Worm (Caenorhabditis elegans) whole organism, L4 larva: ENCODE results near the gene ubxn-4.

Source experiments
- F49E8.2 ChIP-seq: sonication (generic microtip); optimal IDR thresholded peaks from 2 replicates; lab custom pipeline; 2016; ENCODE audit warnings: missing compliant biosample characterization, mild to moderate bottlenecking, missing genetic modification characterization, borderline replicate concordance
- ZK546.5 ChIP-seq, 2 experiments: sonication (generic microtip); optimal IDR thresholded peaks; 2 replicates each; lab custom pipeline; 2017; ENCODE audit warnings: missing biosample characterization in 2 of 2, missing genetic modification characterization in 2 of 2
- aha-1 ChIP-seq: fragments of 150-350 bp; peaks from one replicate; lab custom pipeline; 2014; ENCODE audit warnings: missing biosample characterization, missing genetic modification characterization
- aly-2 ChIP-seq: sonication (generic microtip); optimal IDR thresholded peaks from 2 replicates; lab custom pipeline; 2018; ENCODE audit warnings: missing biosample characterization, missing genetic modification characterization
- arid-1 ChIP-seq: fragments of 200-800 bp; sonication (Bioruptor generic); conservative IDR thresholded peaks from 2 replicates; pipeline ENCODE4 v1.3.6; 2022; ENCODE audit warnings: missing genetic modification reagents, missing genetic modification characterization, missing compliant biosample characterization
- attf-4 ChIP-seq: sonication (generic microtip); optimal IDR thresholded peaks from 3 replicates; lab custom pipeline; 2017; ENCODE audit warnings: missing biosample characterization, missing genetic modification characterization
- ceh-20 ChIP-seq: fragments of 200-800 bp; sonication (Bioruptor generic); IDR thresholded peaks from 2 replicates; pipeline ENCODE4 v1.3.6; 2022; ENCODE audit warnings: missing genetic modification reagents, missing genetic modification characterization, missing compliant biosample characterization
- ceh-44 ChIP-seq: fragments of 200-800 bp; sonication (Bioruptor generic); IDR thresholded peaks from 2 replicates; pipeline ENCODE4 v1.3.6; 2022; ENCODE audit warnings: missing genetic modification reagents, missing genetic modification characterization, missing compliant biosample characterization
- ceh-62 ChIP-seq: sonication (generic microtip); optimal IDR thresholded peaks from 2 replicates; lab custom pipeline; 2017; ENCODE audit warnings: missing biosample characterization, missing genetic modification characterization
- ceh-82 ChIP-seq: sonication (generic microtip); optimal IDR thresholded peaks from 2 replicates; lab custom pipeline; 2017; ENCODE audit warnings: missing biosample characterization, missing genetic modification characterization
- cey-2 ChIP-seq: sonication (generic microtip); optimal IDR thresholded peaks from 3 replicates; lab custom pipeline; 2017; ENCODE audit warnings: missing genetic modification characterization, mild to moderate bottlenecking, missing compliant biosample characterization, antibody characterized with exemption, borderline replicate concordance; ENCODE audit not compliant: insufficient read depth
- daf-12 ChIP-seq: fragments of 150-350 bp; optimal IDR thresholded peaks from 2 replicates; lab custom pipeline; 2014; ENCODE audit warnings: missing biosample characterization, missing genetic modification reagents, missing genetic modification characterization
- daf-19 ChIP-seq: fragments of 200-800 bp; sonication (Bioruptor generic); conservative IDR thresholded peaks from 2 replicates; pipeline ENCODE4 v1.3.6; 2022; ENCODE audit warnings: missing genetic modification characterization, missing compliant biosample characterization
- dmd-6 ChIP-seq: fragments of 200-800 bp; sonication (Bioruptor generic); IDR thresholded peaks from 2 replicates; pipeline ENCODE4 v1.3.6; 2022; ENCODE audit warnings: missing genetic modification reagents, missing genetic modification characterization, missing compliant biosample characterization
- dmd-8 ChIP-seq: fragments of 200-800 bp; sonication (Bioruptor generic); IDR thresholded peaks from 2 replicates; pipeline ENCODE4 v1.3.6; 2022; ENCODE audit warnings: missing genetic modification characterization, missing compliant biosample characterization
- dpl-1 ChIP-seq: fragments of 150-350 bp; optimal IDR thresholded peaks from 2 replicates; lab custom pipeline; 2014; ENCODE audit warnings: missing biosample characterization, missing genetic modification reagents, missing genetic modification characterization
- duxl-1 ChIP-seq: sonication (generic microtip); optimal IDR thresholded peaks from 2 replicates; lab custom pipeline; 2016; ENCODE audit warnings: mild to moderate bottlenecking, missing genetic modification characterization, moderate library complexity, missing compliant biosample characterization; ENCODE audit not compliant: poor library complexity
- dve-1 ChIP-seq: sonication (generic microtip); optimal IDR thresholded peaks from 2 replicates; lab custom pipeline; 2017; ENCODE audit warnings: antibody characterized with exemption, mild to moderate bottlenecking, missing genetic modification characterization, missing compliant biosample characterization; ENCODE audit not compliant: insufficient read depth
- egl-43 ChIP-seq: fragments of 200-800 bp; sonication (Bioruptor generic); IDR thresholded peaks from 2 replicates; pipeline ENCODE4 v1.3.6; 2022; ENCODE audit warnings: missing genetic modification reagents, missing genetic modification characterization, missing compliant biosample characterization
- fkh-10 ChIP-seq: fragments of 150-350 bp; optimal IDR thresholded peaks from 2 replicates; lab custom pipeline; 2014; ENCODE audit warnings: missing biosample characterization, missing genetic modification reagents, missing genetic modification characterization
- hif-1 ChIP-seq, 2 experiments: sonication (generic microtip); optimal IDR thresholded peaks; 2 replicates each; lab custom pipeline; 2016 to 2017; ENCODE audit warnings: missing compliant biosample characterization in 2 of 2, missing genetic modification characterization in 2 of 2, missing genetic modification reagents in 2 of 2, missing genotype in 2 of 2, mild to moderate bottlenecking in 1 of 2
- hlh-30 ChIP-seq: sonication (generic microtip); optimal IDR thresholded peaks from 2 replicates; lab custom pipeline; 2017; ENCODE audit warnings: antibody characterized with exemption, mild to moderate bottlenecking, missing genetic modification characterization, missing compliant biosample characterization; ENCODE audit not compliant: insufficient read depth
- hmg-1.1 ChIP-seq: fragments of 200-800 bp; sonication (Bioruptor generic); IDR thresholded peaks from 2 replicates; pipeline ENCODE4 v1.3.6; 2022; ENCODE audit warnings: missing genetic modification reagents, missing genetic modification characterization, missing compliant biosample characterization
- lim-7 ChIP-seq: fragments of 200-800 bp; sonication (Bioruptor generic); IDR thresholded peaks from 2 replicates; pipeline ENCODE4 v1.3.6; 2022; ENCODE audit warnings: missing genetic modification characterization, missing compliant biosample characterization
- lin-13 ChIP-seq: fragments of 150-350 bp; optimal IDR thresholded peaks from 2 replicates; lab custom pipeline; 2014; ENCODE audit warnings: missing biosample characterization, missing genetic modification reagents, missing genetic modification characterization
- lin-15B ChIP-seq: fragments of 150-350 bp; sonication (generic microtip); optimal IDR thresholded peaks from 3 replicates; lab custom pipeline; 2014; ENCODE audit warnings: missing biosample characterization, missing genetic modification characterization
- lin-29 ChIP-seq: fragments of 200-800 bp; sonication (Bioruptor generic); IDR thresholded peaks from 2 replicates; pipeline ENCODE4 v1.3.6; 2022; ENCODE audit warnings: missing genetic modification reagents, missing genetic modification characterization, missing compliant biosample characterization
- lir-3 ChIP-seq: sonication (generic microtip); optimal IDR thresholded peaks from 2 replicates; lab custom pipeline; 2016; ENCODE audit warnings: mild to moderate bottlenecking, missing genetic modification characterization, missing compliant biosample characterization
- lsy-2 ChIP-seq, 2 experiments: fragments of 150-350 bp in 1 of 2; sonication (generic microtip) in 1 of 2; optimal IDR thresholded peaks; 2 replicates each; lab custom pipeline; 2014 to 2017; ENCODE audit warnings: missing biosample characterization in 2 of 2, missing genetic modification characterization in 2 of 2
- mdt-29 ChIP-seq: fragments of 200-800 bp; sonication (Bioruptor generic); IDR thresholded peaks from 2 replicates; pipeline ENCODE4 v1.3.6; 2022; ENCODE audit warnings: missing genetic modification reagents, missing genetic modification characterization, missing compliant biosample characterization
- mep-1 ChIP-seq: fragments of 150-350 bp; sonication (generic microtip); optimal IDR thresholded peaks from 3 replicates; lab custom pipeline; 2014; ENCODE audit warnings: missing biosample characterization, missing genetic modification characterization
- nhr-102 ChIP-seq: sonication (generic microtip); optimal IDR thresholded peaks from 2 replicates; lab custom pipeline; 2016; ENCODE audit warnings: mild to moderate bottlenecking, missing genetic modification characterization, moderate library complexity, missing compliant biosample characterization
- nhr-11 ChIP-seq: fragments of 150-350 bp; optimal IDR thresholded peaks from 2 replicates; lab custom pipeline; 2014; ENCODE audit warnings: missing biosample characterization, missing genetic modification characterization
- nhr-28 ChIP-seq: fragments of 150-350 bp; optimal IDR thresholded peaks from 2 replicates; lab custom pipeline; 2014; ENCODE audit warnings: missing biosample characterization, missing genetic modification characterization
- nhr-48 ChIP-seq: sonication (generic microtip); optimal IDR thresholded peaks from 2 replicates; lab custom pipeline; 2016; ENCODE audit warnings: mild to moderate bottlenecking, missing genetic modification characterization, missing compliant biosample characterization
- nhr-6 ChIP-seq: fragments of 150-350 bp; optimal IDR thresholded peaks from 2 replicates; lab custom pipeline; 2014; ENCODE audit warnings: missing biosample characterization, missing genetic modification characterization
- nhr-76 ChIP-seq: fragments of 150-350 bp; optimal IDR thresholded peaks from 2 replicates; lab custom pipeline; 2014; ENCODE audit warnings: missing biosample characterization, missing genetic modification characterization
- nhr-77 ChIP-seq: fragments of 150-350 bp; optimal IDR thresholded peaks from 2 replicates; lab custom pipeline; 2014; ENCODE audit warnings: missing biosample characterization, missing genetic modification characterization
- pha-4 ChIP-seq, 2 experiments: fragments of 150-350 bp in 1 of 2; fragments of 200-800 bp in 1 of 2; sonication (Bioruptor generic) in 1 of 2; IDR thresholded peaks in 1 of 2; optimal IDR thresholded peaks in 1 of 2; 2 replicates each; pipeline versions ENCODE4 v1.3.6 to Lab custom; 2014 to 2022; ENCODE audit warnings: missing genetic modification characterization in 2 of 2, missing genetic modification reagents in 2 of 2, missing biosample characterization in 1 of 2, missing compliant biosample characterization in 1 of 2
- rbr-2 ChIP-seq: sonication (generic microtip); optimal IDR thresholded peaks from 2 replicates; lab custom pipeline; 2016; ENCODE audit warnings: missing genotype, missing genetic modification characterization, missing compliant biosample characterization
- set-16 ChIP-seq: fragments of 200-800 bp; sonication (Bioruptor generic); IDR thresholded peaks from 2 replicates; pipeline ENCODE4 v1.3.6; 2022; ENCODE audit warnings: missing genetic modification reagents, missing genetic modification characterization, missing compliant biosample characterization
- snpc-4 ChIP-seq: fragments of 150-350 bp; optimal IDR thresholded peaks from 2 replicates; lab custom pipeline; 2014; ENCODE audit warnings: missing biosample characterization, missing genetic modification characterization
- spr-3 ChIP-seq: fragments of 200-800 bp; sonication (Bioruptor generic); optimal IDR thresholded peaks from 2 replicates; lab custom pipeline; 2018; ENCODE audit warnings: mild to moderate bottlenecking, missing genetic modification characterization, missing compliant biosample characterization
- tra-1 ChIP-seq: fragments of 200-800 bp; sonication (Bioruptor generic); IDR thresholded peaks from 2 replicates; pipeline ENCODE4 v1.3.6; 2022; ENCODE audit warnings: missing genetic modification reagents, missing genetic modification characterization, missing compliant biosample characterization
- unc-130 ChIP-seq: sonication (generic microtip); optimal IDR thresholded peaks from 2 replicates; lab custom pipeline; 2016; ENCODE audit warnings: missing genetic modification reagents, missing genetic modification characterization, missing compliant biosample characterization
- unc-39 ChIP-seq: sonication (generic microtip); optimal IDR thresholded peaks from 2 replicates; lab custom pipeline; 2017; ENCODE audit warnings: missing biosample characterization, missing genetic modification characterization
- unc-62 ChIP-seq, 3 experiments: fragments of 150-350 bp in 1 of 3; sonication (generic microtip); optimal IDR thresholded peaks in 2 of 3; peaks in 1 of 3; 1 replicate in 1 of 3; 2 replicates in 2 of 3; lab custom pipeline; 2014 to 2017; ENCODE audit warnings: missing biosample characterization in 3 of 3, missing genetic modification characterization in 3 of 3, missing genetic modification reagents in 3 of 3, missing genotype in 1 of 3
- zag-1 ChIP-seq: fragments of 150-350 bp; optimal IDR thresholded peaks from 2 replicates; lab custom pipeline; 2014; ENCODE audit warnings: missing biosample characterization, missing genetic modification characterization
- zfp-2 ChIP-seq: sonication (generic microtip); optimal IDR thresholded peaks from 2 replicates; lab custom pipeline; 2016; ENCODE audit warnings: mild to moderate bottlenecking, missing genetic modification characterization, missing compliant biosample characterization
- zfp-3 ChIP-seq: fragments of 200-800 bp; sonication (Bioruptor generic); conservative IDR thresholded peaks from 2 replicates; pipeline ENCODE4 v1.3.6; 2022; ENCODE audit warnings: missing genetic modification reagents, missing genetic modification characterization, missing compliant biosample characterization

The ubxn-4 gene

DNA sequence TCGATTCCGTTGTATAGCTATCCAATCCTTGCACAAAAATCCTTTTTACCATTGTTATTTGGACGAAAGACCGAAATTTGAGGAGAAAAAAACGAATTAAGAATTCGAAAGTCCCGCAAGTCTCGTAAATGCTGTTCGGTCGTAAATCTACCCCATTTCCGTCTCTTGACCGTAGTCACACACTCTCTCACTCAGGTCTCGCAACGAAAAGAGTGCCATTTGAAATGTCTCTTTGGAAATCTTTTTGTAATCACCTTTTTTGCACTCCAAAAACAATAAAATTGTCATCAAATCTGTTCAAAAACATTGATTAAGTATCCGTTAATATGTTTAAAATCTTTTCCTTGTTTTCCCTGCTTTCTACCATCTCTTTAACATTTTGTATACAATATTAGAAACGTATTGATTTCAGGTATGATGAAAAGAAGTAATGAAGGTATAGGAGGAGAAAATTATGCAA lies 47.1 kb downstream of the ubxn-4 start, which contains the start of the genes R05D3.8 and rfp-1 (continued):
- peak; percentile 6 for TF ChIP-seq duxl-1 (tag; lab: Kevin White, UChicago)
- peak; percentile 44 for TF ChIP-seq aha-1 (tag; lab: Kevin White, UChicago)
- no peak for TF ChIP-seq ceh-82 (tag; lab: Kevin White, UChicago)
- TF ChIP-seq lin-15B (tag; lab: Kevin White, UChicago) = peak; percentile 49
- TF ChIP-seq pha-4 (GFP tag; IDR thresholded peaks at IDR 0.05; lab: Robert Waterston, UW) = no peak
- TF ChIP-seq pha-4 (tag; optimal IDR thresholded peaks at IDR 0.05; lab: Kevin White, UChicago) = peak; percentile 83
- peak; percentile 88 for TF ChIP-seq lin-13 (GFP tag; lab: Kevin White, UChicago)
- no peak for TF ChIP-seq attf-4 (tag; lab: Kevin White, UChicago)
- TF ChIP-seq daf-12 (tag; lab: Kevin White, UChicago) = no peak
- TF ChIP-seq hif-1 (tag; optimal IDR thresholded peaks at IDR 0.05; lab: Kevin White, UChicago) = peak in 1 of 2 experiments; percentile 54
- TF ChIP-seq nhr-102 = no peak
- no peak for TF ChIP-seq set-16
- TF ChIP-seq lim-7 (GFP tag; lab: Robert Waterston, UW) = no peak
- TF ChIP-seq dmd-8 = no peak
- peak; percentile 74 for TF ChIP-seq unc-130
- peak; percentile 97 to 99 for TF ChIP-seq lsy-2 (tag; optimal IDR thresholded peaks at IDR 0.05; lab: Kevin White, UChicago)
- no peak for TF ChIP-seq zag-1
- TF ChIP-seq unc-62 (GFP tag; optimal IDR thresholded peaks at IDR 0.05 in 1 of 2; lab: Kevin White, UChicago) = peak in 1 of 2 experiments; percentile 99
- TF ChIP-seq unc-62 (tag; optimal IDR thresholded peaks at IDR 0.05; lab: Kevin White, UChicago) = no peak
- no peak for TF ChIP-seq lir-3
- no peak for TF ChIP-seq spr-3 (GFP tag; lab: Kevin White, UChicago)
- no peak for TF ChIP-seq zfp-3 (GFP tag; lab: Robert Waterston, UW)
- peak in 1 of 2 experiments; percentile 19 for TF ChIP-seq ZK546.5 (tag; optimal IDR thresholded peaks at IDR 0.05; lab: Kevin White, UChicago)
- TF ChIP-seq ceh-20 = no peak; the same call in 1 of the 2 replicates
- peak; percentile 84 for TF ChIP-seq hlh-30
- TF ChIP-seq hmg-1.1 (GFP tag; lab: Robert Waterston, UW) = no peak; the same call in 1 of the 2 replicates
- TF ChIP-seq nhr-11 = peak; percentile 89
- TF ChIP-seq cey-2 (tag; lab: Kevin White, UChicago) = no peak
- peak; percentile 43 for TF ChIP-seq rbr-2
- 0 out of 2 replicates have a peak, but pooled peaks have one; percentile 22 for TF ChIP-seq tra-1
- peak; percentile 88 for TF ChIP-seq nhr-6
- no peak for TF ChIP-seq nhr-48 (tag; lab: Kevin White, UChicago)
- TF ChIP-seq mep-1 (tag; lab: Kevin White, UChicago) = peak; percentile 87
- no peak for TF ChIP-seq egl-43 (GFP tag; lab: Robert Waterston, UW)
- no peak for TF ChIP-seq nhr-76
- TF ChIP-seq nhr-28 (tag; lab: Kevin White, UChicago) = peak; percentile 85
- TF ChIP-seq fkh-10 (GFP tag; lab: Kevin White, UChicago) = peak; percentile 36
- peak; percentile 67; the same call in 1 of the 2 replicates for TF ChIP-seq arid-1
- peak; percentile 40 for TF ChIP-seq dmd-6 (GFP tag; lab: Robert Waterston, UW)
- TF ChIP-seq lin-29 (GFP tag; lab: Robert Waterston, UW) = no peak
- TF ChIP-seq F49E8.2 (tag; lab: Kevin White, UChicago) = no peak
- TF ChIP-seq dve-1 (tag; lab: Kevin White, UChicago) = peak; percentile 90
- TF ChIP-seq zfp-2 (tag; lab: Kevin White, UChicago) = no peak
- no peak for TF ChIP-seq ceh-44
- no peak for TF ChIP-seq daf-19 (GFP tag; lab: Robert Waterston, UW)
- TF ChIP-seq nhr-77 = peak; percentile 91
- no peak for TF ChIP-seq mdt-29 (GFP tag; lab: Robert Waterston, UW)
- TF ChIP-seq dpl-1 (GFP tag; lab: Kevin White, UChicago) = peak; percentile 87
- TF ChIP-seq aly-2 (tag; lab: Kevin White, UChicago) = no peak
- no peak for TF ChIP-seq unc-39 (tag; lab: Kevin White, UChicago)
- TF ChIP-seq snpc-4 = no peak
- no peak for TF ChIP-seq ceh-62
